Comparison of ENCODE assay signal across 5 worm cellular contexts in genomic region chrIV:8914187-8914586, ce11.
TF ChIP-seq lines count a peak whose summit lies in the region.

No protein-coding gene starts in this region.

TF ChIP-seq in whole organism, L1 larva, 84 proteins besides CTCF, POLR2A, EP300 and RAD21:
- TF ChIP-seq nhr-85 (tag; lab: Kevin White, UChicago): peak; percentile 42
- TF ChIP-seq nhr-20 (tag; optimal IDR thresholded peaks at IDR 0.05; lab: Kevin White, UChicago): peak; percentile 14
- no peak for TF ChIP-seq ama-1 (optimal IDR thresholded peaks at IDR 0.05; lab: Kevin White, UChicago)
- TF ChIP-seq blmp-1 (tag; optimal IDR thresholded peaks at IDR 0.05; lab: Kevin White, UChicago): peak; percentile 15
- TF ChIP-seq lsy-2 (tag; optimal IDR thresholded peaks at IDR 0.05; lab: Kevin White, UChicago): no peak
- TF ChIP-seq elt-3 (tag; optimal IDR thresholded peaks at IDR 0.05; lab: Kevin White, UChicago): peak in 1 of 6 experiments; percentile 13
- TF ChIP-seq lin-35 (GFP tag; optimal IDR thresholded peaks at IDR 0.05; lab: Kevin White, UChicago): peak in 1 of 2 experiments; percentile 24

TF ChIP-seq in whole organism, L2 larva, 48 proteins besides CTCF, POLR2A, EP300 and RAD21:
- TF ChIP-seq sma-3 (GFP tag; optimal IDR thresholded peaks at IDR 0.05; lab: Kevin White, UChicago): peak; percentile 67
- TF ChIP-seq nhr-6 (tag; optimal IDR thresholded peaks at IDR 0.05; lab: Kevin White, UChicago): no peak
- TF ChIP-seq alr-1 (tag; optimal IDR thresholded peaks at IDR 0.05; lab: Kevin White, UChicago): no peak

TF ChIP-seq in whole organism, L4 larva, 104 proteins besides CTCF, POLR2A, EP300 and RAD21:
- TF ChIP-seq nhr-25 (tag; optimal IDR thresholded peaks at IDR 0.05; lab: Kevin White, UChicago; ENCODE audit: borderline replicate concordance, insufficient read depth): no peak
- no peak for TF ChIP-seq mxl-2 (GFP tag; conservative IDR thresholded peaks at IDR 0.05; lab: Robert Waterston, UW)
- no peak for TF ChIP-seq Y48G9A.11 (GFP tag; IDR thresholded peaks at IDR 0.05; lab: Robert Waterston, UW)
- TF ChIP-seq nhr-77 (tag; optimal IDR thresholded peaks at IDR 0.05; lab: Kevin White, UChicago): no peak
- no peak for TF ChIP-seq hlh-11 (tag; optimal IDR thresholded peaks at IDR 0.05; lab: Kevin White, UChicago)
- TF ChIP-seq hlh-30 (tag; optimal IDR thresholded peaks at IDR 0.05; lab: Kevin White, UChicago; ENCODE audit: insufficient read depth): peak; percentile 30
TF ChIP-seq in whole organism, L4 larva: peak in this region for 1.

TF ChIP-seq in whole organism, mixed stage, embryonic, 35 proteins besides CTCF, POLR2A, EP300 and RAD21:
- TF ChIP-seq lsy-2 (tag; optimal IDR thresholded peaks at IDR 0.05; lab: Kevin White, UChicago) (no peak), zip-8 (tag; optimal IDR thresholded peaks at IDR 0.05; lab: Kevin White, UChicago) (peak; percentile 31)
TF ChIP-seq in whole organism, mixed stage, embryonic: peak in this region for 1.

TF ChIP-seq in whole organism, young adult, 124 proteins besides CTCF, POLR2A, EP300 and RAD21:
- peak; percentile 88 for TF ChIP-seq atf-7 (tag; optimal IDR thresholded peaks at IDR 0.05; lab: Kevin White, UChicago)
- no peak for TF ChIP-seq aptf-2 (GFP tag; conservative IDR thresholded peaks at IDR 0.05; lab: Robert Waterston, UW)
- TF ChIP-seq ceh-91 (GFP tag; IDR thresholded peaks at IDR 0.05; lab: Robert Waterston, UW): no peak
- TF ChIP-seq repo-1 (tag; optimal IDR thresholded peaks at IDR 0.05; lab: Kevin White, UChicago): no peak
